Fruit fly (Drosophila melanogaster) whole organism, prepupa: ENCODE measurements around the gene CG42245.

Source experiments
- Blimp-1 ChIP-seq: fragments of 200-800 bp; sonication (Bioruptor generic); optimal IDR thresholded peaks from 3 replicates; lab custom pipeline; 2017; ENCODE audit warnings: missing biosample characterization, missing genetic modification characterization, mild to moderate bottlenecking, moderate library complexity, missing genetic modification reagents
- CG10669 ChIP-seq: fragments of 200-800 bp; sonication (Bioruptor generic); optimal IDR thresholded peaks from 3 replicates; lab custom pipeline; 2018; ENCODE audit warnings: missing biosample characterization, mild to moderate bottlenecking, missing genetic modification characterization, moderate library complexity
- CG11294 ChIP-seq: fragments of 200-800 bp; sonication (Bioruptor generic); IDR thresholded peaks from 2 replicates; pipeline ENCODE4 v1.3.6; 2022; ENCODE audit warnings: missing biosample characterization, missing genetic modification characterization
- CG1621 ChIP-seq: fragments of 200-800 bp; sonication (Bioruptor generic); optimal IDR thresholded peaks from 3 replicates; lab custom pipeline; 2018; ENCODE audit warnings: missing biosample characterization, mild to moderate bottlenecking, missing genetic modification characterization
- CG16779 ChIP-seq: fragments of 200-800 bp; sonication (Bioruptor generic); optimal IDR thresholded peaks from 3 replicates; lab custom pipeline; 2017; ENCODE audit warnings: missing biosample characterization, mild to moderate bottlenecking, missing genetic modification characterization
- CG3032 ChIP-seq: fragments of 200-800 bp; optimal IDR thresholded peaks from 2 replicates; lab custom pipeline; 2019; ENCODE audit warnings: missing biosample characterization, mild to moderate bottlenecking, missing genetic modification characterization, moderate library complexity
- CG31627 ChIP-seq: fragments of 200-800 bp; sonication (Bioruptor generic); optimal IDR thresholded peaks from 3 replicates; lab custom pipeline; 2016; ENCODE audit warnings: missing biosample characterization, missing genetic modification characterization
- CG32006 ChIP-seq: fragments of 200-800 bp; sonication (Bioruptor generic); optimal IDR thresholded peaks from 3 replicates; lab custom pipeline; 2017; ENCODE audit warnings: missing biosample characterization, mild to moderate bottlenecking, missing genetic modification characterization
- CG34406 ChIP-seq: fragments of 200-800 bp; sonication (Bioruptor generic); optimal IDR thresholded peaks from 3 replicates; lab custom pipeline; 2016; ENCODE audit warnings: missing biosample characterization, missing genetic modification characterization
- CG3919 ChIP-seq: fragments of 200-800 bp; sonication (Bioruptor generic); optimal IDR thresholded peaks from 3 replicates; lab custom pipeline; 2016; ENCODE audit warnings: missing biosample characterization, missing genetic modification characterization
- CG4318 ChIP-seq: fragments of 200-800 bp; sonication (Bioruptor generic); optimal IDR thresholded peaks from 3 replicates; lab custom pipeline; 2017; ENCODE audit warnings: missing biosample characterization, mild to moderate bottlenecking, missing genetic modification characterization
- CG6163 ChIP-seq: fragments of 200-800 bp; sonication (Bioruptor generic); IDR thresholded peaks from 3 replicates; pipeline ENCODE4 v1.3.6; 2022; ENCODE audit warnings: missing biosample characterization, missing genetic modification characterization
- CG6276 ChIP-seq: fragments of 200-800 bp; sonication (Bioruptor generic); optimal IDR thresholded peaks from 2 replicates; lab custom pipeline; 2017; ENCODE audit warnings: missing biosample characterization, mild to moderate bottlenecking, missing genetic modification characterization
- CG6792 ChIP-seq: fragments of 200-800 bp; sonication (Bioruptor generic); optimal IDR thresholded peaks from 3 replicates; lab custom pipeline; 2016; ENCODE audit warnings: missing biosample characterization, missing genetic modification characterization
- CG6808 ChIP-seq: fragments of 200-800 bp; sonication (Bioruptor generic); optimal IDR thresholded peaks from 3 replicates; lab custom pipeline; 2017; ENCODE audit warnings: missing biosample characterization, missing genetic modification characterization, mild to moderate bottlenecking, moderate library complexity, missing genetic modification reagents
- CG8632 ChIP-seq: fragments of 200-800 bp; sonication (Bioruptor generic); optimal IDR thresholded peaks from 3 replicates; lab custom pipeline; 2016; ENCODE audit warnings: missing biosample characterization, missing genetic modification characterization
- CG9139 ChIP-seq: fragments of 200-800 bp; sonication (Bioruptor generic); optimal IDR thresholded peaks from 3 replicates; lab custom pipeline; 2017; ENCODE audit warnings: missing biosample characterization, mild to moderate bottlenecking, missing genetic modification characterization
- Eip78C ChIP-seq: fragments of 200-800 bp; sonication (Bioruptor generic); peaks from one replicate; lab custom pipeline; 2016; ENCODE audit warnings: missing biosample characterization, missing genetic modification characterization
- Eip93F ChIP-seq: fragments of 200-800 bp; sonication (Bioruptor generic); optimal IDR thresholded peaks from 2 replicates; lab custom pipeline; 2016; ENCODE audit warnings: missing biosample characterization, mild to moderate bottlenecking, missing genetic modification characterization
- Ets21C ChIP-seq: fragments of 200-800 bp; sonication (Bioruptor generic); optimal IDR thresholded peaks from 3 replicates; lab custom pipeline; 2016; ENCODE audit warnings: missing biosample characterization, missing genetic modification characterization
- Ets96B ChIP-seq: fragments of 200-800 bp; optimal IDR thresholded peaks from 2 replicates; lab custom pipeline; 2019; ENCODE audit warnings: missing biosample characterization, mild to moderate bottlenecking, missing genetic modification characterization, moderate library complexity
- Hr38 ChIP-seq: sonication (Bioruptor generic); optimal IDR thresholded peaks from 2 replicates; lab custom pipeline; 2016; ENCODE audit warnings: missing biosample characterization, missing genetic modification characterization
- Hr4 ChIP-seq: fragments of 200-800 bp; sonication (Bioruptor generic); optimal IDR thresholded peaks from 3 replicates; lab custom pipeline; 2016; ENCODE audit warnings: missing biosample characterization, missing genetic modification characterization
- Lpt ChIP-seq: fragments of 200-800 bp; sonication (Bioruptor generic); optimal IDR thresholded peaks from 3 replicates; lab custom pipeline; 2016; ENCODE audit warnings: missing biosample characterization, missing genetic modification characterization
- Met ChIP-seq: fragments of 200-800 bp; sonication (Bioruptor generic); optimal IDR thresholded peaks from 3 replicates; lab custom pipeline; 2016; ENCODE audit warnings: missing biosample characterization, missing genetic modification characterization
- Smox ChIP-seq: fragments of 200-800 bp; sonication (Bioruptor generic); optimal IDR thresholded peaks from 3 replicates; lab custom pipeline; 2016; ENCODE audit warnings: missing biosample characterization, missing genetic modification characterization
- Sox102F ChIP-seq: fragments of 200-800 bp; sonication (Bioruptor generic); optimal IDR thresholded peaks from 2 replicates; lab custom pipeline; 2016; ENCODE audit warnings: missing biosample characterization, mild to moderate bottlenecking, missing genetic modification characterization
- Sox14 ChIP-seq: fragments of 200-800 bp; sonication (Bioruptor generic); optimal IDR thresholded peaks from 3 replicates; lab custom pipeline; 2016; ENCODE audit warnings: missing biosample characterization, missing genetic modification characterization
- Sox15 ChIP-seq: fragments of 200-800 bp; sonication (Bioruptor generic); optimal IDR thresholded peaks from 3 replicates; lab custom pipeline; 2016; ENCODE audit warnings: missing biosample characterization, missing genetic modification characterization
- achi ChIP-seq: fragments of 200-800 bp; sonication (Bioruptor generic); optimal IDR thresholded peaks from 3 replicates; lab custom pipeline; 2016; ENCODE audit warnings: missing biosample characterization, missing genetic modification characterization
- cyc ChIP-seq: fragments of 200-800 bp; sonication (Bioruptor generic); optimal IDR thresholded peaks from 3 replicates; lab custom pipeline; 2016; ENCODE audit warnings: missing biosample characterization, missing genetic modification characterization
- dac ChIP-seq: fragments of 200-800 bp; sonication (Bioruptor generic); optimal IDR thresholded peaks from 2 replicates; lab custom pipeline; 2017; ENCODE audit warnings: missing biosample characterization, mild to moderate bottlenecking, missing genetic modification characterization
- dsx ChIP-seq: fragments of 200-800 bp; optimal IDR thresholded peaks from 3 replicates; lab custom pipeline; 2019; ENCODE audit warnings: missing biosample characterization, mild to moderate bottlenecking, missing genetic modification characterization, moderate library complexity; ENCODE audit not compliant: poor library complexity, severe bottlenecking
- eg ChIP-seq: fragments of 200-800 bp; sonication (Bioruptor generic); IDR thresholded peaks from 3 replicates; pipeline ENCODE4 v1.3.6; 2022; ENCODE audit warnings: missing biosample characterization, missing genetic modification characterization
- esn ChIP-seq: fragments of 200-800 bp; sonication (Bioruptor generic); optimal IDR thresholded peaks from 2 replicates; lab custom pipeline; 2016; ENCODE audit warnings: missing biosample characterization, mild to moderate bottlenecking, missing genetic modification characterization, moderate library complexity
- fd59A ChIP-seq: fragments of 200-800 bp; sonication (Bioruptor generic); optimal IDR thresholded peaks from 2 replicates; lab custom pipeline; 2017; ENCODE audit warnings: missing biosample characterization, mild to moderate bottlenecking, missing genetic modification characterization, missing genetic modification reagents
- fd85E ChIP-seq: fragments of 200-800 bp; sonication (Bioruptor generic); optimal IDR thresholded peaks from 3 replicates; lab custom pipeline; 2016; ENCODE audit warnings: missing biosample characterization, missing genetic modification characterization
- lz ChIP-seq: fragments of 200-800 bp; sonication (Bioruptor generic); optimal IDR thresholded peaks from 3 replicates; lab custom pipeline; 2016; ENCODE audit warnings: missing biosample characterization, missing genetic modification characterization
- net ChIP-seq: fragments of 200-800 bp; sonication (Bioruptor generic); optimal IDR thresholded peaks from 3 replicates; lab custom pipeline; 2016; ENCODE audit warnings: missing biosample characterization, missing genetic modification characterization
- pdm3 ChIP-seq: fragments of 200-800 bp; sonication (Bioruptor generic); optimal IDR thresholded peaks from 3 replicates; lab custom pipeline; 2016; ENCODE audit warnings: missing biosample characterization, missing genetic modification characterization
- spab ChIP-seq: fragments of 200-800 bp; sonication (Bioruptor generic); optimal IDR thresholded peaks from 2 replicates; lab custom pipeline; 2017; ENCODE audit warnings: missing biosample characterization, mild to moderate bottlenecking, missing genetic modification characterization, missing genetic modification reagents
- svp ChIP-seq: fragments of 200-800 bp; sonication (Bioruptor generic); peaks from one replicate; lab custom pipeline; 2016; ENCODE audit warnings: missing biosample characterization, missing genetic modification characterization
- topi ChIP-seq: fragments of 200-800 bp; sonication (Bioruptor generic); optimal IDR thresholded peaks from 3 replicates; lab custom pipeline; 2016; ENCODE audit warnings: missing biosample characterization, missing genetic modification characterization

CG42245 gene

dm6 chr3L:2582753-2583536 is 48.6 kb upstream of the CG42245 start (continued):
- TF ChIP-seq topi (peak; percentile 92), esn (peak; percentile 94), lz (GFP tag; lab: Kevin White, UChicago) (peak; percentile 89), Hr4 (peak; percentile 81), dsx (GFP tag; lab: Kevin White, UChicago) (peak; percentile 39), CG1621 (tag; lab: Kevin White, UChicago) (peak; percentile 67), dac (GFP tag; lab: Kevin White, UChicago) (peak; percentile 54), CG32006 (peak; percentile 78), CG6808 (GFP tag; lab: Kevin White, UChicago) (peak; percentile 25), Eip78C (GFP tag; lab: Kevin White, UChicago) (peak; percentile 94), CG4318 (GFP tag; lab: Kevin White, UChicago) (peak; percentile 60), CG10669 (GFP tag; lab: Kevin White, UChicago) (peak; percentile 70), Eip93F (GFP tag; lab: Kevin White, UChicago) (peak; percentile 95), Sox14 (GFP tag; lab: Kevin White, UChicago) (peak; percentile 88), spab (GFP tag; lab: Kevin White, UChicago) (peak; percentile 57)

DNA sequence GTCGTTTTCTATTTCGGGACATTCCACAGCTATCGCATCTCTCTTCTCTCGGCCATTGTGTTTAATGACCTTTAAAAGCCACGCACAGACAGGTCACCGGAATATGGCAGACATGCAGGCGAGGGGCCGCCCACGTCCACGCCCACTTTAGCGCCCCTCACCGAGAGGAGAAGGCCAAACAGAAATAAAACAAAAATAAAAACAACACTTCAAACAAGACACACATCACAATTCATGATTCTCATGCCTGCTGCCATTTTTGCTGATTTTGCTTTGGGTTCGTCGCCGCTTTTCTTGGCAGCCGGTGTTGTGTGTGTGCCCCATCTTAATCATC is 48.0 kb upstream of the CG42245 start:
- TF ChIP-seq Ets96B (no peak), Blimp-1 (no peak), CG6163 (GFP tag; lab: Robert Waterston, UW) (no peak), Sox14 (GFP tag; lab: Kevin White, UChicago) (no peak), dac (GFP tag; lab: Kevin White, UChicago) (no peak), net (GFP tag; lab: Kevin White, UChicago) (no peak), cyc (GFP tag; lab: Kevin White, UChicago) (no peak), fd59A (GFP tag; lab: Kevin White, UChicago) (no peak), lz (GFP tag; lab: Kevin White, UChicago) (no peak), achi (GFP tag; lab: Kevin White, UChicago) (no peak), Eip78C (GFP tag; lab: Kevin White, UChicago) (no peak), CG6276 (no peak), CG11294 (GFP tag; lab: Robert Waterston, UW) (no peak), CG1621 (tag; lab: Kevin White, UChicago) (no peak), svp (GFP tag; lab: Kevin White, UChicago) (no peak)

dm6 chr3L:2584119-2584805 is 47.3 kb upstream of the CG42245 start:
- peak; percentile 67 for TF ChIP-seq CG8632
- TF ChIP-seq CG16779 (tag; lab: Kevin White, UChicago), result peak; percentile 67
- TF ChIP-seq Sox102F (GFP tag; lab: Kevin White, UChicago), result peak; percentile 22
- TF ChIP-seq svp (GFP tag; lab: Kevin White, UChicago), result peak; percentile 67
- peak; percentile 52 for TF ChIP-seq Sox15
- TF ChIP-seq pdm3, result peak; percentile 85
- TF ChIP-seq CG3919 (GFP tag; lab: Kevin White, UChicago), result peak; percentile 78
- peak; percentile 68 for TF ChIP-seq CG6792 (GFP tag; lab: Kevin White, UChicago)
- peak; percentile 87 for TF ChIP-seq CG6276
- TF ChIP-seq Smox, result peak; percentile 52
- TF ChIP-seq CG9139, result peak; percentile 81
- peak; percentile 64; the same call in 1 of the 2 replicates for TF ChIP-seq CG11294 (GFP tag; lab: Robert Waterston, UW)
- TF ChIP-seq Lpt (GFP tag; lab: Kevin White, UChicago), result peak; percentile 66
- TF ChIP-seq CG31627 (GFP tag; lab: Kevin White, UChicago), result peak; percentile 40
- peak; percentile 85 for TF ChIP-seq CG10669 (GFP tag; lab: Kevin White, UChicago)
- TF ChIP-seq Ets21C (GFP tag; lab: Kevin White, UChicago), result peak; percentile 7
- TF ChIP-seq fd85E (GFP tag; lab: Kevin White, UChicago), result no peak
- TF ChIP-seq Hr38 (GFP tag; lab: Kevin White, UChicago), result no peak
- peak; percentile 54 for TF ChIP-seq CG34406 (GFP tag; lab: Kevin White, UChicago)
- TF ChIP-seq eg (GFP tag; lab: Robert Waterston, UW), result peak; percentile 72
- peak; percentile 59 for TF ChIP-seq lz (GFP tag; lab: Kevin White, UChicago)
- peak; percentile 69 for TF ChIP-seq dac (GFP tag; lab: Kevin White, UChicago)
- TF ChIP-seq Hr4, result peak; percentile 90
- TF ChIP-seq CG6808 (GFP tag; lab: Kevin White, UChicago), result peak; percentile 83
- TF ChIP-seq CG3032 (tag; lab: Kevin White, UChicago), result peak; percentile 88
- TF ChIP-seq topi, result peak; percentile 57
- TF ChIP-seq fd59A (GFP tag; lab: Kevin White, UChicago), result peak; percentile 84
- TF ChIP-seq Ets96B, result peak; percentile 85
- peak; percentile 61 for TF ChIP-seq Met (GFP tag; lab: Kevin White, UChicago)
- TF ChIP-seq Eip78C (GFP tag; lab: Kevin White, UChicago), result peak; percentile 96
